Worm (Caenorhabditis elegans): Measurements from ENCODE around the gene aipr-1.

ce11 chrII:6612544-6612943, 18.5 kb upstream of the aipr-1 start:
- peak in 1 of 2 experiments; percentile 34 for TF ChIP-seq lin-35 (GFP tag; optimal IDR thresholded peaks at IDR 0.05)
- no peak for TF ChIP-seq nhr-12 (tag; optimal IDR thresholded peaks at IDR 0.05)
- no peak for TF ChIP-seq snu-23 (GFP tag; optimal IDR thresholded peaks at IDR 0.05)
- TF ChIP-seq zag-1 (tag; optimal IDR thresholded peaks at IDR 0.05), result no peak
- no peak for TF ChIP-seq nhr-237 (tag; optimal IDR thresholded peaks at IDR 0.05)
- no peak for TF ChIP-seq egl-27 (tag; optimal IDR thresholded peaks at IDR 0.05)
- no peak for TF ChIP-seq nhr-20 (tag; optimal IDR thresholded peaks at IDR 0.05)
- no peak for TF ChIP-seq fkh-8 (tag; optimal IDR thresholded peaks at IDR 0.05)
- TF ChIP-seq lsy-2 (tag; optimal IDR thresholded peaks at IDR 0.05), result no peak
- no peak for TF ChIP-seq efl-1 (optimal IDR thresholded peaks at IDR 0.05)
- TF ChIP-seq efl-1 (GFP tag; optimal IDR thresholded peaks at IDR 0.05 in 1 of 2), result no peak
- TF ChIP-seq ztf-11 (tag; optimal IDR thresholded peaks at IDR 0.05), result no peak
- no peak for TF ChIP-seq nhr-28 (tag; optimal IDR thresholded peaks at IDR 0.05)
- no peak for TF ChIP-seq sptf-1 (tag; optimal IDR thresholded peaks at IDR 0.05)
